Worm (Caenorhabditis elegans): ENCODE data around the gene srlf-33.

DNA sequence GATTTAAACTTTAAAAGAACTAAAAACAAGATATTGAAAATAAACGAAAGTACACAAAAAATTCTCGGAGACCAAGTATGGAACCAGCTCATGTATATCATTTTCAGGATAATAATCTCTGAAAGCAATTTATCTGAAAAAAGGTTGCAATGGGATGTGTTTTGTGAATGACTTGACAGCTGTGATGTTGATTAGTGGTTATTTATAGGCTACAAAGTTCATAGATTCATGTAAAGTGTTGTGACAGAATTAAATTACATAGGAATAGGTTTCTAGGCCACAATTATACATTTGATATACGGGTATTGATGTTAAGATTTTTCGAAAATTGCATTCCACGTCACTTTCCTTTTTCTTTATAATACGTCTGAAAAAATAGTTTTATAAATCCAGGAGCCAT lies 40.1 kb upstream of the srlf-33 start, which contains the start of gene srj-1:
- TF ChIP-seq ref-1 (GFP tag; conservative IDR thresholded peaks at IDR 0.05) (no peak), flt-1 (GFP tag; IDR thresholded peaks at IDR 0.05) (no peak), ztf-23 (GFP tag; IDR thresholded peaks at IDR 0.05) (no peak), ztf-29 (GFP tag; IDR thresholded peaks at IDR 0.05) (no peak), cog-1 (tag; optimal IDR thresholded peaks at IDR 0.05) (no peak), tab-1 (GFP tag; IDR thresholded peaks at IDR 0.05) (no peak), T22C8.4 (GFP tag; IDR thresholded peaks at IDR 0.05) (no peak), klf-2 (GFP tag; conservative IDR thresholded peaks at IDR 0.05) (no peak)
